Worm (Caenorhabditis elegans) whole organism, mixed stage, embryonic: ENCODE measurements around the gene mfsd-12.

ENCODE experiments used
- mep-1 ChIP-seq: fragments of 150-350 bp; optimal IDR thresholded peaks from 2 replicates; lab custom pipeline; 2017; ENCODE audit warnings: missing biosample characterization, missing genetic modification reagents, missing genetic modification characterization, inconsistent platforms
- unc-62 ChIP-seq: fragments of 150-350 bp; optimal IDR thresholded peaks from 2 replicates; lab custom pipeline; 2014; ENCODE audit warnings: missing biosample characterization, missing genetic modification reagents, missing genetic modification characterization

DNA sequence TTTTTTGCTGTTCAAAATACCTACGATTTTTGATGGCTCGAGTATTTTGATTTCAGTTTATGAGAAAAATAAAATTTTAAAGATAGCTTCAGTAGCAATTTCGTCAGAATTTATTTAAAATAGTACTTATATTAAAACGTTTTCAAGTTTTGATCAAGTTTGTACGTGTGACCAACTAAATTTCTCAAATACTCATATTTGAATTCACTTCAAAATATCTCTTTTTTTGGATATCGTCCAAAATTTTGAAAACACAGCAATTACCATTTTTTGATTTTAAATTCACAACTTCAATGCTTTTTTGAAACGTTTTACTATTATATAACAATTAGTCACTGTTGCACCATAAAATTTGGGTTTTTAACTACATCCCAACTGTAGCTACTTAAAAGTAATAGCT lies 41.0 kb upstream of the mfsd-12 start:
- TF ChIP-seq unc-62 (no peak), mep-1 (tag; lab: Kevin White, UChicago) (no peak)
